Fruit fly (Drosophila melanogaster): Measurements from ENCODE around the gene CG4995.

CG4995 gene

dm6 chr2L:10321036-10321583, 1.2 kb upstream of the CG4995 start:
- no peak for TF ChIP-seq fd59A (GFP tag; optimal IDR thresholded peaks at IDR 0.05)
- no peak for TF ChIP-seq CG16779 (tag; optimal IDR thresholded peaks at IDR 0.05)
- no peak for TF ChIP-seq Blimp-1 (GFP tag; optimal IDR thresholded peaks at IDR 0.05)
- peak; percentile 71 for TF ChIP-seq Eip78C (GFP tag)
- TF ChIP-seq fkh (GFP tag; optimal IDR thresholded peaks at IDR 0.05), result peak; percentile 85
- no peak for TF ChIP-seq CG1621 (tag; optimal IDR thresholded peaks at IDR 0.05)
- TF ChIP-seq Lpt (GFP tag; optimal IDR thresholded peaks at IDR 0.05), result no peak
- TF ChIP-seq cyc (GFP tag; optimal IDR thresholded peaks at IDR 0.05), result peak; percentile 9
- TF ChIP-seq CG4318 (GFP tag; optimal IDR thresholded peaks at IDR 0.05), result no peak
- no peak for TF ChIP-seq acj6 (GFP tag; optimal IDR thresholded peaks at IDR 0.05)
- no peak for TF ChIP-seq pdm3 (GFP tag; optimal IDR thresholded peaks at IDR 0.05)

dm6 chr2L:10321612-10322011, 664 bp upstream of the CG4995 start:
- TF ChIP-seq vri (GFP tag; optimal IDR thresholded peaks at IDR 0.05) (peak; percentile 15), Eip93F (GFP tag; optimal IDR thresholded peaks at IDR 0.05) (peak; percentile 2), CG16779 (tag; optimal IDR thresholded peaks at IDR 0.05) (no peak), Eip78C (GFP tag) (peak; percentile 69), dsx (GFP tag; optimal IDR thresholded peaks at IDR 0.05; ENCODE audit: poor library complexity, severe bottlenecking) (peak; percentile 66), Gug (GFP tag; IDR thresholded peaks at IDR 0.05) (no peak), CG15336 (GFP tag; IDR thresholded peaks at IDR 0.05) (peak; percentile 33; the same call in 1 of the 2 replicates)

- TF ChIP-seq vri (GFP tag; optimal IDR thresholded peaks at IDR 0.05) (peak; percentile 47), CG8319 (GFP tag; optimal IDR thresholded peaks at IDR 0.05) (no peak), svp (GFP tag) (peak; percentile 93)
Measured at dm6 chr2L:10322773-10323487, 654 bp downstream of the CG4995 start, which contains the start of gene CG5381. Gene CG5381, minus strand, starts transcription at chr2L:10323102.

- TF ChIP-seq Eip75B (GFP tag; optimal IDR thresholded peaks at IDR 0.05), result no peak
- peak; percentile 7 for TF ChIP-seq dsx (GFP tag; optimal IDR thresholded peaks at IDR 0.05; ENCODE audit: poor library complexity, severe bottlenecking)
Measured at dm6 chr2L:10327790-10328189, 5.5 kb downstream of the CG4995 start, which contains the start of gene RnrL. Gene RnrL, minus strand, starts transcription at chr2L:10327943.

dm6 chr2L:10331066-10331847, 9.0 kb downstream of the CG4995 start, which contains the start of the genes Schip1 and Cox10:
Gene Schip1, minus strand, starts transcription at chr2L:10331116.
Gene Cox10, plus strand, starts transcription at chr2L:10331471.
- TF ChIP-seq vri (GFP tag; optimal IDR thresholded peaks at IDR 0.05), result peak; percentile 39
- TF ChIP-seq CG11294 (GFP tag; IDR thresholded peaks at IDR 0.05), result no peak
- TF ChIP-seq lz (GFP tag; optimal IDR thresholded peaks at IDR 0.05), result no peak
- TF ChIP-seq dsx (GFP tag; optimal IDR thresholded peaks at IDR 0.05; ENCODE audit: poor library complexity, severe bottlenecking), result peak; percentile 86
- no peak for TF ChIP-seq CG32006 (GFP tag; optimal IDR thresholded peaks at IDR 0.05)
- TF ChIP-seq CG8632 (GFP tag; optimal IDR thresholded peaks at IDR 0.05), result no peak
- TF ChIP-seq CG3032 (tag; optimal IDR thresholded peaks at IDR 0.05), result peak; percentile 12

- TF ChIP-seq Sox14 (GFP tag; optimal IDR thresholded peaks at IDR 0.05) (peak; percentile 20), Eip78C (GFP tag) (peak; percentile 41), CG3032 (tag; optimal IDR thresholded peaks at IDR 0.05) (peak; percentile 1), vri (GFP tag; optimal IDR thresholded peaks at IDR 0.05) (peak; percentile 16), CG3919 (GFP tag; optimal IDR thresholded peaks at IDR 0.05) (no peak), dsx (GFP tag; optimal IDR thresholded peaks at IDR 0.05; ENCODE audit: poor library complexity, severe bottlenecking) (peak; percentile 28), esn (GFP tag; optimal IDR thresholded peaks at IDR 0.05) (peak; percentile 21), OdsH (GFP tag; optimal IDR thresholded peaks at IDR 0.05) (no peak), pdm3 (GFP tag; optimal IDR thresholded peaks at IDR 0.05) (no peak)
Measured at dm6 chr2L:10333091-10333991, 11.1 kb downstream of the CG4995 start, which contains the start of gene GATAd. Gene GATAd, plus strand, starts transcription at chr2L:10333734.

Data from whole organism, prepupa.